Worm (Caenorhabditis elegans) whole organism, L3 larva: Measurements from ENCODE around the gene pha-4.

Source experiments
- R02D3.7 ChIP-seq: fragments of 150-350 bp; optimal IDR thresholded peaks from 2 replicates; lab custom pipeline; 2014; ENCODE audit warnings: missing biosample characterization, missing genetic modification characterization
- aly-2 ChIP-seq: fragments of 150-350 bp; optimal IDR thresholded peaks from 2 replicates; lab custom pipeline; 2014; ENCODE audit warnings: missing biosample characterization, missing genetic modification characterization
- ceh-28 ChIP-seq: fragments of 150-350 bp; optimal IDR thresholded peaks from 2 replicates; lab custom pipeline; 2014; ENCODE audit warnings: missing biosample characterization, missing genetic modification reagents, missing genetic modification characterization
- elt-1 ChIP-seq: fragments of 150-350 bp; optimal IDR thresholded peaks from 2 replicates; lab custom pipeline; 2014; ENCODE audit warnings: missing biosample characterization, missing genetic modification characterization
- fkh-10 ChIP-seq: sonication (generic microtip); optimal IDR thresholded peaks from 2 replicates; lab custom pipeline; 2017; ENCODE audit warnings: missing biosample characterization, missing genetic modification reagents, missing genetic modification characterization
- lin-15B ChIP-seq: fragments of 150-350 bp; optimal IDR thresholded peaks from 2 replicates; lab custom pipeline; 2014; ENCODE audit warnings: missing biosample characterization, missing genetic modification characterization
- nhr-11 ChIP-seq: fragments of 150-350 bp; optimal IDR thresholded peaks from 2 replicates; lab custom pipeline; 2014; ENCODE audit warnings: missing biosample characterization, missing genetic modification characterization
- nhr-28 ChIP-seq: fragments of 150-350 bp; optimal IDR thresholded peaks from 2 replicates; lab custom pipeline; 2014; ENCODE audit warnings: missing biosample characterization, missing genetic modification characterization
- pha-4 ChIP-seq: fragments of 150-350 bp; optimal IDR thresholded peaks from 2 replicates; lab custom pipeline; 2014; ENCODE audit warnings: missing biosample characterization, missing genetic modification reagents, missing genetic modification characterization
- skn-1 ChIP-seq: fragments of 150-350 bp; optimal IDR thresholded peaks from 2 replicates; lab custom pipeline; 2014; ENCODE audit warnings: missing biosample characterization, missing genetic modification characterization
- tbx-2 ChIP-seq: sonication (generic microtip); optimal IDR thresholded peaks from 2 replicates; lab custom pipeline; 2016; ENCODE audit warnings: mild to moderate bottlenecking, missing genetic modification characterization, missing compliant biosample characterization
- ztf-4 ChIP-seq: fragments of 150-350 bp; optimal IDR thresholded peaks from 2 replicates; lab custom pipeline; 2014; ENCODE audit warnings: missing biosample characterization, missing genetic modification characterization

ce11 chrV:20710156-20710555 is 42.7 kb upstream of the pha-4 start:
- TF ChIP-seq pha-4 (tag; lab: Kevin White, UChicago) (no peak), nhr-11 (tag; lab: Kevin White, UChicago) (no peak), skn-1 (tag; lab: Kevin White, UChicago) (no peak), R02D3.7 (tag; lab: Kevin White, UChicago) (no peak), aly-2 (tag; lab: Kevin White, UChicago) (no peak), elt-1 (tag; lab: Kevin White, UChicago) (no peak), lin-15B (tag; lab: Kevin White, UChicago) (no peak), tbx-2 (tag; lab: Kevin White, UChicago) (no peak), ceh-28 (tag; lab: Kevin White, UChicago) (no peak), fkh-10 (GFP tag; lab: Kevin White, UChicago) (peak; percentile 48), nhr-28 (tag; lab: Kevin White, UChicago) (no peak), ztf-4 (tag; lab: Kevin White, UChicago) (no peak)
